Worm (Caenorhabditis elegans): ENCODE data around the gene F55G7.1.

- no peak for TF ChIP-seq dve-1 (tag; optimal IDR thresholded peaks at IDR 0.05)
- no peak for TF ChIP-seq ceh-22 (tag; optimal IDR thresholded peaks at IDR 0.05)
- TF ChIP-seq T23F11.4 (GFP tag; optimal IDR thresholded peaks at IDR 0.05), result no peak
- TF ChIP-seq eyg-1 (tag; optimal IDR thresholded peaks at IDR 0.05), result no peak
- TF ChIP-seq pqm-1 (tag; optimal IDR thresholded peaks at IDR 0.05), result no peak
- no peak for TF ChIP-seq nhr-11 (tag; optimal IDR thresholded peaks at IDR 0.05)
- no peak for TF ChIP-seq elt-2 (tag; optimal IDR thresholded peaks at IDR 0.05)
- TF ChIP-seq pha-4 (tag; optimal IDR thresholded peaks at IDR 0.05), result no peak
Measured at ce11 chrX:11908226-11908625, 16.0 kb upstream of the F55G7.1 start.
